Fruit fly (Drosophila melanogaster) whole organism, embryonic: ENCODE results near the gene witty.

Source experiments
- Adf1 ChIP-seq: fragments of 200-800 bp; sonication (Bioruptor generic); IDR thresholded peaks from 2 replicates; pipeline ENCODE4 v1.3.6; 2022; ENCODE audit warnings: missing biosample characterization, missing genetic modification characterization
- Aef1 ChIP-seq: fragments of 200-800 bp; sonication (Bioruptor generic); IDR thresholded peaks from 3 replicates; pipeline ENCODE4 v1.3.6; 2022; ENCODE audit warnings: missing biosample characterization, missing genetic modification characterization
- Bdp1 ChIP-seq: fragments of 200-800 bp; sonication (Bioruptor generic); optimal IDR thresholded peaks from 3 replicates; lab custom pipeline; 2016; ENCODE audit warnings: missing biosample characterization, missing genetic modification characterization
- BtbVII ChIP-seq: fragments of 200-800 bp; sonication (Bioruptor generic); optimal IDR thresholded peaks from 3 replicates; lab custom pipeline; 2017; ENCODE audit warnings: missing biosample characterization, mild to moderate bottlenecking, missing genetic modification characterization
- CG1024 ChIP-seq: fragments of 200-800 bp; sonication (Bioruptor generic); IDR thresholded peaks from 2 replicates; pipeline ENCODE4 v1.3.6; 2022; ENCODE audit warnings: missing biosample characterization, missing genetic modification characterization
- CG11560 ChIP-seq: fragments of 200-800 bp; sonication (Bioruptor generic); IDR thresholded peaks from 3 replicates; pipeline ENCODE4 v1.3.6; 2022; ENCODE audit warnings: missing biosample characterization, missing genetic modification characterization
- CG11723 ChIP-seq: fragments of 200-800 bp; sonication (Bioruptor generic); optimal IDR thresholded peaks from 2 replicates; lab custom pipeline; 2017; ENCODE audit warnings: missing biosample characterization, mild to moderate bottlenecking, missing genetic modification characterization
- CG12391 ChIP-seq: fragments of 200-800 bp; sonication (Bioruptor generic); optimal IDR thresholded peaks from 3 replicates; lab custom pipeline; 2018; ENCODE audit warnings: missing biosample characterization, mild to moderate bottlenecking, missing genetic modification characterization, moderate library complexity
- CG12659 ChIP-seq: fragments of 200-800 bp; sonication (Bioruptor generic); optimal IDR thresholded peaks from 3 replicates; lab custom pipeline; 2017; ENCODE audit warnings: mild to moderate bottlenecking, missing biosample characterization, missing genetic modification reagents, missing genetic modification characterization
- CG14965 ChIP-seq: fragments of 200-800 bp; sonication (Bioruptor generic); optimal IDR thresholded peaks from 2 replicates; lab custom pipeline; 2016; ENCODE audit warnings: missing biosample characterization, missing genetic modification characterization, borderline replicate concordance
- CG15073 ChIP-seq: fragments of 200-800 bp; sonication (Bioruptor generic); optimal IDR thresholded peaks from 2 replicates; lab custom pipeline; 2016; ENCODE audit warnings: missing biosample characterization, missing genetic modification characterization
- CG17385 ChIP-seq: fragments of 200-800 bp; sonication (Bioruptor generic); optimal IDR thresholded peaks from 3 replicates; lab custom pipeline; 2018; ENCODE audit warnings: missing biosample characterization, mild to moderate bottlenecking, missing genetic modification characterization
- CG17802 ChIP-seq: fragments of 200-800 bp; sonication (Bioruptor generic); optimal IDR thresholded peaks from 2 replicates; lab custom pipeline; 2018; ENCODE audit warnings: missing biosample characterization, mild to moderate bottlenecking, missing genetic modification characterization, moderate library complexity
- CG2678 ChIP-seq: fragments of 200-800 bp; sonication (Bioruptor generic); optimal IDR thresholded peaks from 3 replicates; lab custom pipeline; 2019; ENCODE audit warnings: missing biosample characterization, mild to moderate bottlenecking, missing genetic modification characterization, moderate library complexity
- CG33213 ChIP-seq: fragments of 200-800 bp; sonication (Bioruptor generic); optimal IDR thresholded peaks from 3 replicates; lab custom pipeline; 2016; ENCODE audit warnings: missing biosample characterization, missing genetic modification characterization
- CG34422 ChIP-seq: fragments of 200-800 bp; sonication (Bioruptor generic); IDR thresholded peaks from 3 replicates; pipeline ENCODE4 v1.3.6; 2022; ENCODE audit warnings: missing biosample characterization, missing genetic modification characterization
- CG4424 ChIP-seq: fragments of 200-800 bp; sonication (Bioruptor generic); optimal IDR thresholded peaks from 3 replicates; lab custom pipeline; 2016; ENCODE audit warnings: missing biosample characterization, missing genetic modification characterization
- CG6813 ChIP-seq: fragments of 200-800 bp; sonication (Bioruptor generic); optimal IDR thresholded peaks from 2 replicates; lab custom pipeline; 2017; ENCODE audit warnings: missing biosample characterization, missing genetic modification characterization, mild to moderate bottlenecking, moderate library complexity, missing genetic modification reagents
- CG7372 ChIP-seq: fragments of 200-800 bp; sonication (Bioruptor generic); IDR thresholded peaks from 2 replicates; pipeline ENCODE4 v1.3.6; 2022; ENCODE audit warnings: missing biosample characterization, missing genetic modification characterization
- CG7556 ChIP-seq: fragments of 200-800 bp; sonication (Bioruptor generic); optimal IDR thresholded peaks from 2 replicates; lab custom pipeline; 2017; ENCODE audit warnings: missing biosample characterization, mild to moderate bottlenecking, missing genetic modification characterization
- CG7963 ChIP-seq: fragments of 200-800 bp; sonication (Bioruptor generic); IDR thresholded peaks from 3 replicates; pipeline ENCODE4 v1.3.6; 2022; ENCODE audit warnings: missing biosample characterization, missing genetic modification characterization; ENCODE audit not compliant: partially characterized antibody
- Dip2 ChIP-seq: fragments of 200-800 bp; sonication (Bioruptor generic); IDR thresholded peaks from 2 replicates; pipeline ENCODE4 v1.3.6; 2022; ENCODE audit warnings: missing biosample characterization, missing genetic modification characterization
- E2f2 ChIP-seq: fragments of 200-800 bp; sonication (Bioruptor generic); IDR thresholded peaks from 2 replicates; pipeline ENCODE4 v1.3.6; 2022; ENCODE audit warnings: missing biosample characterization, missing genetic modification characterization
- Hmx ChIP-seq: fragments of 200-800 bp; sonication (Bioruptor generic); optimal IDR thresholded peaks from 2 replicates; lab custom pipeline; 2016; ENCODE audit warnings: missing biosample characterization, missing genetic modification characterization
- Lim3 ChIP-seq: fragments of 200-800 bp; sonication (Bioruptor generic); IDR thresholded peaks from 2 replicates; pipeline ENCODE4 v1.3.6; 2022; ENCODE audit warnings: missing biosample characterization, missing genetic modification characterization
- MTF-1 ChIP-seq: fragments of 200-800 bp; sonication (Bioruptor generic); optimal IDR thresholded peaks from 2 replicates; lab custom pipeline; 2018; ENCODE audit warnings: missing biosample characterization, mild to moderate bottlenecking, missing genetic modification characterization, borderline replicate concordance
- Tbp ChIP-seq: fragments of >200 bp; optimal IDR thresholded peaks from 2 replicates; lab custom pipeline; 2018; ENCODE audit warnings: missing biosample characterization, missing genetic modification characterization
- Xbp1 ChIP-seq: fragments of 200-800 bp; sonication (Bioruptor generic); optimal IDR thresholded peaks from 3 replicates; lab custom pipeline; 2016; ENCODE audit warnings: missing biosample characterization, mild to moderate bottlenecking, missing genetic modification characterization
- Xrp1 ChIP-seq: fragments of 200-800 bp; sonication (Bioruptor generic); IDR thresholded peaks from 2 replicates; pipeline ENCODE4 v1.3.6; 2022; ENCODE audit warnings: missing biosample characterization, missing genetic modification characterization
- abd-A ChIP-seq: fragments of 200-800 bp; sonication (Bioruptor generic); optimal IDR thresholded peaks from 3 replicates; lab custom pipeline; 2019; ENCODE audit warnings: missing biosample characterization, mild to moderate bottlenecking, missing genetic modification characterization, moderate library complexity
- al ChIP-seq: fragments of 200-800 bp; sonication (Bioruptor generic); IDR thresholded peaks from 2 replicates; pipeline ENCODE4 v1.3.6; 2022; ENCODE audit warnings: missing biosample characterization, missing genetic modification characterization
- bab2 ChIP-seq: fragments of 200-800 bp; sonication (Bioruptor generic); optimal IDR thresholded peaks from 2 replicates; lab custom pipeline; 2016; ENCODE audit warnings: missing biosample characterization, missing genetic modification characterization
- chm ChIP-seq: fragments of 200-800 bp; sonication (Bioruptor generic); IDR thresholded peaks from 2 replicates; pipeline ENCODE4 v1.3.6; 2022; ENCODE audit warnings: missing biosample characterization, missing genetic modification characterization
- eve ChIP-seq, 2 experiments: fragments of >200 bp; optimal IDR thresholded peaks; 2 replicates each; lab custom pipeline; 2017; ENCODE audit warnings: missing biosample characterization in 2 of 2, missing genetic modification characterization in 2 of 2
- ewg ChIP-seq: fragments of 200-800 bp; sonication (Bioruptor generic); optimal IDR thresholded peaks from 3 replicates; lab custom pipeline; 2017; ENCODE audit warnings: mild to moderate bottlenecking, missing biosample characterization, missing genetic modification reagents, missing genetic modification characterization
- fd102C ChIP-seq: fragments of 200-800 bp; sonication (Bioruptor generic); optimal IDR thresholded peaks from 2 replicates; lab custom pipeline; 2018; ENCODE audit warnings: missing biosample characterization, mild to moderate bottlenecking, missing genetic modification characterization, moderate library complexity
- fd64A ChIP-seq: fragments of 200-800 bp; sonication (Bioruptor generic); optimal IDR thresholded peaks from 3 replicates; lab custom pipeline; 2018; ENCODE audit warnings: missing biosample characterization, mild to moderate bottlenecking, missing genetic modification characterization
- ind ChIP-seq: fragments of 200-800 bp; sonication (Bioruptor generic); optimal IDR thresholded peaks from 3 replicates; lab custom pipeline; 2016; ENCODE audit warnings: missing biosample characterization, missing genetic modification characterization
- insv ChIP-seq, 2 experiments: fragments of 200-800 bp; sonication (Bioruptor generic); optimal IDR thresholded peaks; 3 replicates each; lab custom pipeline; 2016 to 2018; ENCODE audit warnings: missing biosample characterization in 2 of 2, missing genetic modification characterization in 2 of 2
- lab ChIP-seq: fragments of 200-800 bp; sonication (Bioruptor generic); optimal IDR thresholded peaks from 3 replicates; lab custom pipeline; 2017; ENCODE audit warnings: missing biosample characterization, missing genetic modification characterization, mild to moderate bottlenecking, moderate library complexity, missing genetic modification reagents
- lola ChIP-seq, 3 experiments: fragments of >200 bp in 2 of 3; fragments of 200-800 bp in 1 of 3; sonication (Bioruptor generic) in 1 of 3; optimal IDR thresholded peaks; 2 replicates each; lab custom pipeline; 2017 to 2019; ENCODE audit warnings: missing biosample characterization in 3 of 3, missing genetic modification characterization in 3 of 3, mild to moderate bottlenecking in 1 of 3, moderate library complexity in 1 of 3
- nerfin-2 ChIP-seq: fragments of 200-800 bp; sonication (Bioruptor generic); IDR thresholded peaks from 2 replicates; pipeline ENCODE4 v1.3.6; 2022; ENCODE audit warnings: missing biosample characterization, missing genetic modification characterization; ENCODE audit not compliant: partially characterized antibody
- pfk ChIP-seq: fragments of 200-800 bp; sonication (Bioruptor generic); optimal IDR thresholded peaks from 2 replicates; lab custom pipeline; 2018; ENCODE audit warnings: missing biosample characterization, mild to moderate bottlenecking, missing genetic modification characterization, moderate library complexity
- pros ChIP-seq: fragments of 200-800 bp; sonication (Bioruptor generic); optimal IDR thresholded peaks from 3 replicates; lab custom pipeline; 2019; ENCODE audit warnings: missing biosample characterization, mild to moderate bottlenecking, missing genetic modification characterization, moderate library complexity
- slbo ChIP-seq: fragments of 200-800 bp; sonication (Bioruptor generic); IDR thresholded peaks from 2 replicates; pipeline ENCODE4 v1.3.6; 2022; ENCODE audit warnings: missing biosample characterization, missing genetic modification characterization
- slou ChIP-seq: fragments of 200-800 bp; sonication (Bioruptor generic); optimal IDR thresholded peaks from 3 replicates; lab custom pipeline; 2016; ENCODE audit warnings: missing biosample characterization, missing genetic modification characterization
- toy ChIP-seq: fragments of 200-800 bp; sonication (Bioruptor generic); IDR thresholded peaks from 2 replicates; pipeline ENCODE4 v1.3.6; 2022; ENCODE audit warnings: missing biosample characterization, missing genetic modification characterization
- unc-4 ChIP-seq: fragments of 200-800 bp; sonication (Bioruptor generic); IDR thresholded peaks from 2 replicates; pipeline ENCODE4 v1.3.6; 2022; ENCODE audit warnings: missing biosample characterization, missing genetic modification characterization; ENCODE audit not compliant: partially characterized antibody
- wor ChIP-seq: fragments of 200-800 bp; sonication (Bioruptor generic); IDR thresholded peaks from 2 replicates; pipeline ENCODE4 v1.3.6; 2022; ENCODE audit warnings: missing biosample characterization, missing genetic modification characterization
- z ChIP-seq: fragments of 200-800 bp; sonication (Bioruptor generic); IDR thresholded peaks from 3 replicates; pipeline ENCODE4 v1.3.6; 2022; ENCODE audit warnings: missing biosample characterization, missing genetic modification characterization

Gene witty

DNA sequence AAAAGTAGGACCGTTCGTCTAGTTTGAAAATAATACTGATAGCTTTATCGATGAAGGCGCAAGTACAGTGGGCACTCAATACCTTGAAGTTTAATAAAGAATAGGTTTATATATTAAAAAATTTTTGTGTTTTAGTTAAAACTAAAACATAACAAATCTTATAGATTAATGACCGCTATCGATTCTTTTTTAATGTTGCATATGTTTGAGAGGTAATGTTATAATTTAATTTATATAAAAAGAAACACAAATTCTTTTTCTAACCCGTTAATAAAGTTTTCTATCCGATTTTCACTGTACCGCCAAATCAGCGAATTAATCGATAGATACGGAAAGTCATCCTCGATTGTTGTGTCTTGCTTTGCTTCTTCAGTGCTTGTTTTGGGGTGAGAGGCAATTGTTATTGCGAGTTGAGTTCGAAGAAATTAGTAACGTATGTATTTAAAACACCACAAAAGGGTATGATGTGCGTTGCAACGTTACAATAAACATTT lies 46.1 kb downstream of the witty start, which contains the start of the genes Dad1 and CG13384 (continued):
- peak in 1 of 3 experiments; percentile 93 for TF ChIP-seq lola (GFP tag; optimal IDR thresholded peaks at IDR 0.05; lab: Kevin White, UChicago)
- TF ChIP-seq Aef1: peak; percentile 74
- 0 out of 2 replicates have a peak, but pooled peaks have one; percentile 35 for TF ChIP-seq Dip2 (GFP tag; lab: Robert Waterston, UW)
- TF ChIP-seq CG7372 (GFP tag; lab: Robert Waterston, UW): peak; percentile 91
- peak; percentile 71 for TF ChIP-seq E2f2 (GFP tag; lab: Robert Waterston, UW)
- TF ChIP-seq CG17802 (tag; lab: Kevin White, UChicago): peak; percentile 28
- TF ChIP-seq z (GFP tag; lab: Robert Waterston, UW): no peak
- peak; percentile 89 for TF ChIP-seq BtbVII (GFP tag; lab: Kevin White, UChicago)
- no peak for TF ChIP-seq abd-A
- peak; percentile 63 for TF ChIP-seq bab2 (GFP tag; lab: Kevin White, UChicago)
- peak; percentile 72 for TF ChIP-seq Adf1 (GFP tag; lab: Robert Waterston, UW)
- no peak for TF ChIP-seq CG33213 (GFP tag; lab: Kevin White, UChicago)
- no peak for TF ChIP-seq fd64A (GFP tag; lab: Kevin White, UChicago)
- TF ChIP-seq chm (GFP tag; lab: Robert Waterston, UW): peak; percentile 70; the same call in 1 of the 2 replicates
- TF ChIP-seq CG15073 (GFP tag; lab: Kevin White, UChicago): peak; percentile 43
- TF ChIP-seq CG12391 (tag; lab: Kevin White, UChicago): peak; percentile 97
- TF ChIP-seq CG7963: no peak
- peak; percentile 74 for TF ChIP-seq CG11723 (GFP tag; lab: Kevin White, UChicago)
- peak; percentile 95 for TF ChIP-seq Xbp1 (GFP tag; lab: Kevin White, UChicago)
- no peak for TF ChIP-seq nerfin-2 (GFP tag; lab: Robert Waterston, UW)
- TF ChIP-seq ind (GFP tag; lab: Kevin White, UChicago): peak; percentile 92
- peak; percentile 88 for TF ChIP-seq slou
- TF ChIP-seq Tbp: no peak
- TF ChIP-seq lab (GFP tag; lab: Kevin White, UChicago): peak; percentile 95
- TF ChIP-seq al: peak; percentile 95
- peak; percentile 97 for TF ChIP-seq CG12659 (GFP tag; lab: Kevin White, UChicago)
- TF ChIP-seq wor (GFP tag; lab: Robert Waterston, UW): peak; percentile 62
- TF ChIP-seq Xrp1 (GFP tag; lab: Robert Waterston, UW): peak; percentile 94
- TF ChIP-seq insv (GFP tag; optimal IDR thresholded peaks at IDR 0.05; lab: Kevin White, UChicago): peak in 1 of 2 experiments; percentile 64
- TF ChIP-seq CG14965 (GFP tag; lab: Kevin White, UChicago): no peak
- TF ChIP-seq unc-4 (GFP tag; lab: Robert Waterston, UW): 0 out of 2 replicates have a peak, but pooled peaks have one; percentile 51
- peak; percentile 81 for TF ChIP-seq toy (GFP tag; lab: Robert Waterston, UW)
- TF ChIP-seq Lim3 (GFP tag; lab: Robert Waterston, UW): peak; percentile 10; the same call in 1 of the 2 replicates
- peak; percentile 84 for TF ChIP-seq CG6813 (GFP tag; lab: Kevin White, UChicago)
- TF ChIP-seq fd102C (GFP tag; lab: Kevin White, UChicago): peak; percentile 55
- TF ChIP-seq Hmx (GFP tag; lab: Kevin White, UChicago): peak; percentile 63
- TF ChIP-seq pfk (GFP tag; lab: Kevin White, UChicago): peak; percentile 52
- peak; percentile 78 for TF ChIP-seq pros (GFP tag; lab: Kevin White, UChicago)
- TF ChIP-seq CG7556: peak; percentile 94
- no peak for TF ChIP-seq eve (GFP tag; optimal IDR thresholded peaks at IDR 0.05; lab: Kevin White, UChicago)
- TF ChIP-seq CG34422 (GFP tag; lab: Robert Waterston, UW): peak; percentile 88
- TF ChIP-seq CG2678 (tag; lab: Kevin White, UChicago): peak; percentile 97
- peak; percentile 70 for TF ChIP-seq ewg (GFP tag; lab: Kevin White, UChicago)
- TF ChIP-seq slbo (GFP tag; lab: Robert Waterston, UW): peak; percentile 96
- peak; percentile 60; the same call in 1 of the 2 replicates for TF ChIP-seq CG1024 (GFP tag; lab: Robert Waterston, UW)
- peak; percentile 82 for TF ChIP-seq CG11560 (tag; lab: Robert Waterston, UW)
- peak; percentile 64 for TF ChIP-seq MTF-1 (GFP tag; lab: Kevin White, UChicago)
- TF ChIP-seq Bdp1: peak; percentile 63
- peak; percentile 92 for TF ChIP-seq CG4424
- peak; percentile 92 for TF ChIP-seq CG17385 (GFP tag; lab: Kevin White, UChicago)
